Fruit fly (Drosophila melanogaster): ENCODE data around the gene frtz.

- no peak for TF ChIP-seq CG3919 (GFP tag; optimal IDR thresholded peaks at IDR 0.05)
- TF ChIP-seq Blimp-1 (GFP tag; optimal IDR thresholded peaks at IDR 0.05) = no peak
- TF ChIP-seq Hr39 (GFP tag; optimal IDR thresholded peaks at IDR 0.05) = no peak
- no peak for TF ChIP-seq salr (GFP tag; optimal IDR thresholded peaks at IDR 0.05)
- TF ChIP-seq CG1621 (tag; optimal IDR thresholded peaks at IDR 0.05) = no peak
- TF ChIP-seq CG6792 (GFP tag; optimal IDR thresholded peaks at IDR 0.05) = no peak
- no peak for TF ChIP-seq CG34406 (GFP tag; optimal IDR thresholded peaks at IDR 0.05)
- no peak for TF ChIP-seq vri (GFP tag; optimal IDR thresholded peaks at IDR 0.05)
- TF ChIP-seq CG3032 (tag; optimal IDR thresholded peaks at IDR 0.05) = no peak
- no peak for TF ChIP-seq OdsH (GFP tag; optimal IDR thresholded peaks at IDR 0.05)
- TF ChIP-seq Eip93F (GFP tag; optimal IDR thresholded peaks at IDR 0.05) = no peak
- TF ChIP-seq CG16779 (tag; optimal IDR thresholded peaks at IDR 0.05) = no peak
- no peak for TF ChIP-seq Met (GFP tag; optimal IDR thresholded peaks at IDR 0.05)
- TF ChIP-seq CG6854 (GFP tag; optimal IDR thresholded peaks at IDR 0.05) = no peak
Observed at dm6 chr2L:1740095-1740494, 24.4 kb upstream of the frtz start.

Measured in whole organism, prepupa.